Fruit fly (Drosophila melanogaster): ENCODE measurements around the gene CG13829.

The CG13829 gene

dm6 chr3R:23148433-23148832 is 12.7 kb downstream of the CG13829 start (continued):
- TF ChIP-seq CG9139 (GFP tag; optimal IDR thresholded peaks at IDR 0.05) (no peak), net (GFP tag; optimal IDR thresholded peaks at IDR 0.05) (no peak), dac (GFP tag; optimal IDR thresholded peaks at IDR 0.05) (no peak), Sox15 (GFP tag; optimal IDR thresholded peaks at IDR 0.05) (peak; percentile 58), CG11762 (GFP tag; optimal IDR thresholded peaks at IDR 0.05; ENCODE audit: insufficient read depth) (no peak), CG6854 (GFP tag; optimal IDR thresholded peaks at IDR 0.05) (no peak), CG7368 (GFP tag; optimal IDR thresholded peaks at IDR 0.05) (peak; percentile 42), fd59A (GFP tag; optimal IDR thresholded peaks at IDR 0.05) (peak; percentile 56), Hr39 (GFP tag; optimal IDR thresholded peaks at IDR 0.05) (peak; percentile 74), CG31627 (GFP tag; optimal IDR thresholded peaks at IDR 0.05) (peak; percentile 72), CG6808 (GFP tag; optimal IDR thresholded peaks at IDR 0.05) (peak; percentile 27), CG1621 (tag; optimal IDR thresholded peaks at IDR 0.05) (peak; percentile 9)

- peak; percentile 24 for TF ChIP-seq Lpt (GFP tag; optimal IDR thresholded peaks at IDR 0.05)
- TF ChIP-seq dsx (GFP tag; optimal IDR thresholded peaks at IDR 0.05; ENCODE audit: poor library complexity, severe bottlenecking) = peak; percentile 66
- peak; percentile 33 for TF ChIP-seq vri (GFP tag; optimal IDR thresholded peaks at IDR 0.05)
- peak; percentile 48 for TF ChIP-seq CG6792 (GFP tag; optimal IDR thresholded peaks at IDR 0.05)
- peak; percentile 48 for TF ChIP-seq Smox (GFP tag; optimal IDR thresholded peaks at IDR 0.05)
- peak; percentile 2 for TF ChIP-seq Hr4 (GFP tag; optimal IDR thresholded peaks at IDR 0.05)
- TF ChIP-seq CG9139 (GFP tag; optimal IDR thresholded peaks at IDR 0.05) = peak; percentile 71
- peak; percentile 43 for TF ChIP-seq Met (GFP tag; optimal IDR thresholded peaks at IDR 0.05)
- peak; percentile 44; the same call in 1 of the 3 replicates for TF ChIP-seq eg (GFP tag; IDR thresholded peaks at IDR 0.05)
- peak; percentile 86 for TF ChIP-seq Eip78C (GFP tag)
- peak; percentile 72 for TF ChIP-seq svp (GFP tag)
- peak; percentile 61 for TF ChIP-seq Sox102F (GFP tag; optimal IDR thresholded peaks at IDR 0.05)
- TF ChIP-seq CG8319 (GFP tag; optimal IDR thresholded peaks at IDR 0.05) = peak; percentile 42
- peak; percentile 60 for TF ChIP-seq CG7368 (GFP tag; optimal IDR thresholded peaks at IDR 0.05)
- TF ChIP-seq cyc (GFP tag; optimal IDR thresholded peaks at IDR 0.05) = peak; percentile 25
- TF ChIP-seq CG32006 (GFP tag; optimal IDR thresholded peaks at IDR 0.05) = peak; percentile 48
- TF ChIP-seq Sox15 (GFP tag; optimal IDR thresholded peaks at IDR 0.05) = peak; percentile 46
- peak; percentile 85 for TF ChIP-seq CG3032 (tag; optimal IDR thresholded peaks at IDR 0.05)
- no peak for TF ChIP-seq Hr38 (GFP tag; optimal IDR thresholded peaks at IDR 0.05)
- TF ChIP-seq CG10631 (GFP tag; optimal IDR thresholded peaks at IDR 0.05) = peak; percentile 66
- TF ChIP-seq Ets21C (GFP tag; optimal IDR thresholded peaks at IDR 0.05) = peak; percentile 1
- TF ChIP-seq Hr39 (GFP tag; optimal IDR thresholded peaks at IDR 0.05) = peak; percentile 47
- TF ChIP-seq achi (GFP tag; optimal IDR thresholded peaks at IDR 0.05) = peak; percentile 61
- TF ChIP-seq Eip93F (GFP tag; optimal IDR thresholded peaks at IDR 0.05) = no peak
- peak; percentile 62 for TF ChIP-seq topi (GFP tag; optimal IDR thresholded peaks at IDR 0.05)
- peak; percentile 20 to 68 for TF ChIP-seq salr (GFP tag; optimal IDR thresholded peaks at IDR 0.05)
- peak; percentile 67 for TF ChIP-seq spab (GFP tag; optimal IDR thresholded peaks at IDR 0.05)
- TF ChIP-seq fkh (GFP tag; optimal IDR thresholded peaks at IDR 0.05) = no peak
- peak; percentile 53 for TF ChIP-seq CG8632 (GFP tag; optimal IDR thresholded peaks at IDR 0.05)
- no peak for TF ChIP-seq CG11294 (GFP tag; IDR thresholded peaks at IDR 0.05)
- TF ChIP-seq CG15336 (GFP tag; IDR thresholded peaks at IDR 0.05) = peak; percentile 60; the same call in 1 of the 2 replicates
- TF ChIP-seq CG4318 (GFP tag; optimal IDR thresholded peaks at IDR 0.05) = no peak
- TF ChIP-seq CG6808 (GFP tag; optimal IDR thresholded peaks at IDR 0.05) = peak; percentile 82
- TF ChIP-seq esn (GFP tag; optimal IDR thresholded peaks at IDR 0.05) = peak; percentile 56
- TF ChIP-seq Gug (GFP tag; IDR thresholded peaks at IDR 0.05) = peak; percentile 19; the same call in 1 of the 2 replicates
- TF ChIP-seq CG16779 (tag; optimal IDR thresholded peaks at IDR 0.05) = peak; percentile 12
- TF ChIP-seq CG6276 (GFP tag; optimal IDR thresholded peaks at IDR 0.05) = no peak
- TF ChIP-seq CG10669 (GFP tag; optimal IDR thresholded peaks at IDR 0.05) = peak; percentile 81
- TF ChIP-seq CG1621 (tag; optimal IDR thresholded peaks at IDR 0.05) = peak; percentile 73
- peak; percentile 34 for TF ChIP-seq CG11762 (GFP tag; optimal IDR thresholded peaks at IDR 0.05; ENCODE audit: insufficient read depth)
- TF ChIP-seq CG6854 (GFP tag; optimal IDR thresholded peaks at IDR 0.05) = no peak
- TF ChIP-seq CG31627 (GFP tag; optimal IDR thresholded peaks at IDR 0.05) = peak; percentile 40
- TF ChIP-seq CG3919 (GFP tag; optimal IDR thresholded peaks at IDR 0.05) = peak; percentile 76
- peak; percentile 54 for TF ChIP-seq Sox14 (GFP tag; optimal IDR thresholded peaks at IDR 0.05)
- TF ChIP-seq dac (GFP tag; optimal IDR thresholded peaks at IDR 0.05) = no peak
- peak; percentile 71 for TF ChIP-seq Ets96B (tag; optimal IDR thresholded peaks at IDR 0.05)
Measured at dm6 chr3R:23147625-23148024, 13.5 kb downstream of the CG13829 start.

Measured in whole organism, prepupa.